Worm (Caenorhabditis elegans): ENCODE measurements around the gene epg-5.

The epg-5 gene

ce11 chrII:6609315-6609842 lies at the start of gene epg-5:
TSS of gene epg-5 (minus strand) at chrII:6609365.
- TF ChIP-seq hlh-30 (tag; optimal IDR thresholded peaks at IDR 0.05; ENCODE audit: insufficient read depth) (peak; percentile 83), hif-1 (tag; optimal IDR thresholded peaks at IDR 0.05) (peak in 1 of 2 experiments; percentile 4), snpc-1.2 (GFP tag; IDR thresholded peaks at IDR 0.05) (no peak), dpl-1 (GFP tag; optimal IDR thresholded peaks at IDR 0.05) (peak; percentile 6), mdt-29 (GFP tag; IDR thresholded peaks at IDR 0.05) (no peak), mdl-1 (tag; optimal IDR thresholded peaks at IDR 0.05) (peak in 1 of 2 experiments; percentile 53), lin-29 (GFP tag; IDR thresholded peaks at IDR 0.05) (no peak), madf-9 (GFP tag; conservative IDR thresholded peaks at IDR 0.05) (no peak), hlh-11 (tag; optimal IDR thresholded peaks at IDR 0.05) (peak; percentile 43), mep-1 (tag; optimal IDR thresholded peaks at IDR 0.05) (peak; percentile 55), hmg-1.1 (GFP tag; IDR thresholded peaks at IDR 0.05) (0 out of 2 replicates have a peak, but pooled peaks have one; percentile 27), nhr-76 (tag; optimal IDR thresholded peaks at IDR 0.05) (no peak), nhr-28 (tag; optimal IDR thresholded peaks at IDR 0.05) (peak; percentile 32), daf-8 (GFP tag; IDR thresholded peaks at IDR 0.05) (no peak), mxl-3 (GFP tag; optimal IDR thresholded peaks at IDR 0.05) (peak; percentile 36), F10B5.3 (tag; optimal IDR thresholded peaks at IDR 0.05) (no peak), aha-1 (tag) (peak; percentile 62), F26F4.8 (GFP tag; conservative IDR thresholded peaks at IDR 0.05) (no peak), fkh-10 (GFP tag; optimal IDR thresholded peaks at IDR 0.05) (no peak), lsy-2 (tag; optimal IDR thresholded peaks at IDR 0.05) (peak in 1 of 2 experiments; percentile 38), dve-1 (tag; optimal IDR thresholded peaks at IDR 0.05; ENCODE audit: insufficient read depth) (peak; percentile 15), pha-4 (GFP tag; IDR thresholded peaks at IDR 0.05) (no peak), pha-4 (tag; optimal IDR thresholded peaks at IDR 0.05) (no peak), mes-2 (tag; optimal IDR thresholded peaks at IDR 0.05; ENCODE audit: poor library complexity, severe bottlenecking) (peak; percentile 46)

- peak in 1 of 2 experiments; percentile 42 for TF ChIP-seq unc-62 (GFP tag; optimal IDR thresholded peaks at IDR 0.05 in 1 of 2)
- TF ChIP-seq unc-62 (tag; optimal IDR thresholded peaks at IDR 0.05) = no peak
- no peak for TF ChIP-seq daf-8 (GFP tag; IDR thresholded peaks at IDR 0.05)
Observed at ce11 chrII:6658766-6659165, 49.6 kb upstream of the epg-5 start, which contains the start of gene T19D12.10. TSS of gene T19D12.10 (minus strand) at chrII:6658866.

- TF ChIP-seq ceh-44 (GFP tag; IDR thresholded peaks at IDR 0.05) (no peak), ceh-28 (tag; optimal IDR thresholded peaks at IDR 0.05) (no peak), zip-2 (tag; optimal IDR thresholded peaks at IDR 0.05) (no peak), F26F4.8 (GFP tag; conservative IDR thresholded peaks at IDR 0.05) (no peak), zag-1 (tag; optimal IDR thresholded peaks at IDR 0.05) (no peak), ama-1 (optimal IDR thresholded peaks at IDR 0.05) (no peak), mep-1 (tag; optimal IDR thresholded peaks at IDR 0.05) (no peak)
Observed at ce11 chrII:6654284-6654683, 45.1 kb upstream of the epg-5 start, which contains the start of gene T19D12.9. TSS of gene T19D12.9 (minus strand) at chrII:6654384.

- TF ChIP-seq lir-3 (tag; optimal IDR thresholded peaks at IDR 0.05) (no peak), ceh-62 (tag; optimal IDR thresholded peaks at IDR 0.05) (no peak), nhr-77 (tag; optimal IDR thresholded peaks at IDR 0.05) (no peak), R02D3.7 (tag; optimal IDR thresholded peaks at IDR 0.05) (no peak), hlh-30 (tag; optimal IDR thresholded peaks at IDR 0.05; ENCODE audit: insufficient read depth) (no peak), egl-43 (GFP tag; IDR thresholded peaks at IDR 0.05) (no peak), skn-1 (tag; optimal IDR thresholded peaks at IDR 0.05) (no peak), F49E8.2 (tag; optimal IDR thresholded peaks at IDR 0.05; ENCODE audit: borderline replicate concordance) (no peak), daf-8 (GFP tag; IDR thresholded peaks at IDR 0.05) (no peak), nhr-10 (tag; optimal IDR thresholded peaks at IDR 0.05) (no peak), aha-1 (tag) (no peak), nhr-6 (tag; optimal IDR thresholded peaks at IDR 0.05) (no peak), Y5F2A.4 (GFP tag; optimal IDR thresholded peaks at IDR 0.05) (no peak), set-16 (GFP tag; IDR thresholded peaks at IDR 0.05) (no peak), tra-1 (GFP tag; IDR thresholded peaks at IDR 0.05) (no peak), daf-12 (tag; optimal IDR thresholded peaks at IDR 0.05) (no peak), Y105C5A.15 (GFP tag; IDR thresholded peaks at IDR 0.05) (no peak), F26F4.8 (GFP tag; conservative IDR thresholded peaks at IDR 0.05) (no peak)
Observed at ce11 chrII:6651719-6652118, 42.6 kb upstream of the epg-5 start, which contains the start of gene sra-26. TSS of gene sra-26 (minus strand) at chrII:6651819.

Data from whole organism, L4 larva.